Worm (Caenorhabditis elegans): ENCODE measurements around the gene C12D5.3.
"Not testable (repeated sequence)": the region's sequence is repeated elsewhere in the genome, so short reads cannot be mapped to it uniquely, and the experiment has no call there.

Gene C12D5.3

ce11 chrV:7693394-7693793 lies 17.4 kb downstream of the C12D5.3 start, which contains the start of gene C12D5.10:
TSS of gene C12D5.10 (minus strand) at chrV:7693494.
- TF ChIP-seq unc-62 (GFP tag; optimal IDR thresholded peaks at IDR 0.05 in 1 of 2) (no peak), unc-62 (tag; optimal IDR thresholded peaks at IDR 0.05) (no peak), gei-8 (GFP tag; optimal IDR thresholded peaks at IDR 0.05) (no peak), pha-4 (GFP tag; IDR thresholded peaks at IDR 0.05) (no peak), pha-4 (tag; optimal IDR thresholded peaks at IDR 0.05) (no peak), mes-2 (tag; optimal IDR thresholded peaks at IDR 0.05; ENCODE audit: poor library complexity, severe bottlenecking) (no peak), nhr-41 (GFP tag; IDR thresholded peaks at IDR 0.05) (no peak), aha-1 (tag) (no peak), attf-4 (tag; optimal IDR thresholded peaks at IDR 0.05) (no peak), sdz-12 (GFP tag; optimal IDR thresholded peaks at IDR 0.05) (no peak), unc-130 (GFP tag; optimal IDR thresholded peaks at IDR 0.05) (no peak), Y5F2A.4 (GFP tag; optimal IDR thresholded peaks at IDR 0.05) (no peak), nhr-77 (tag; optimal IDR thresholded peaks at IDR 0.05) (no peak), nhr-111 (GFP tag; optimal IDR thresholded peaks at IDR 0.05) (no peak), lim-7 (GFP tag; IDR thresholded peaks at IDR 0.05) (no peak), T20F7.1 (GFP tag; optimal IDR thresholded peaks at IDR 0.05) (no peak), mdl-1 (tag; optimal IDR thresholded peaks at IDR 0.05) (no peak), Y105C5A.15 (GFP tag; IDR thresholded peaks at IDR 0.05) (no peak)

ce11 chrV:7696842-7697241 lies 20.8 kb downstream of the C12D5.3 start, which contains the start of gene ZK105.3:
TSS of gene ZK105.3 (plus strand) at chrV:7697142.
- no peak for TF ChIP-seq ces-1 (GFP tag; optimal IDR thresholded peaks at IDR 0.05)
- no peak for TF ChIP-seq ceh-62 (tag; optimal IDR thresholded peaks at IDR 0.05)
- TF ChIP-seq pqm-1 (tag; optimal IDR thresholded peaks at IDR 0.05) = no peak
- no peak for TF ChIP-seq T20F7.1 (GFP tag; optimal IDR thresholded peaks at IDR 0.05)
- no peak for TF ChIP-seq lin-15B (tag; optimal IDR thresholded peaks at IDR 0.05)
- no peak for TF ChIP-seq nhr-11 (tag; optimal IDR thresholded peaks at IDR 0.05)
- no peak for TF ChIP-seq tra-1 (GFP tag; IDR thresholded peaks at IDR 0.05)
- no peak for TF ChIP-seq lsy-2 (tag; optimal IDR thresholded peaks at IDR 0.05)
- TF ChIP-seq daf-16 (GFP tag; optimal IDR thresholded peaks at IDR 0.05) = no peak
- no peak for TF ChIP-seq daf-16 (tag; optimal IDR thresholded peaks at IDR 0.05)
- no peak for TF ChIP-seq ceh-28 (tag; optimal IDR thresholded peaks at IDR 0.05)
- no peak for TF ChIP-seq pha-4 (GFP tag; IDR thresholded peaks at IDR 0.05)
- no peak for TF ChIP-seq pha-4 (tag; optimal IDR thresholded peaks at IDR 0.05)
- TF ChIP-seq daf-19 (GFP tag; conservative IDR thresholded peaks at IDR 0.05) = no peak
- TF ChIP-seq spr-1 (tag; optimal IDR thresholded peaks at IDR 0.05) = no peak
- TF ChIP-seq T26A8.4 (GFP tag; IDR thresholded peaks at IDR 0.05) = no peak
- TF ChIP-seq gei-8 (GFP tag; optimal IDR thresholded peaks at IDR 0.05) = no peak
- no peak for TF ChIP-seq set-16 (GFP tag; IDR thresholded peaks at IDR 0.05)

- TF ChIP-seq lir-3 (tag; optimal IDR thresholded peaks at IDR 0.05); saeg-2 (GFP tag; IDR thresholded peaks at IDR 0.05); unc-130 (GFP tag; optimal IDR thresholded peaks at IDR 0.05): not testable (repeated sequence)
Measured at ce11 chrV:7703536-7703935, 27.5 kb downstream of the C12D5.3 start, which contains the start of gene srsx-40. TSS of gene srsx-40 (minus strand) at chrV:7703636.

ce11 chrV:7705316-7705715 lies 29.3 kb downstream of the C12D5.3 start, which contains the start of gene srw-3:
TSS of gene srw-3 (plus strand) at chrV:7705616.
- TF ChIP-seq dmd-9 (GFP tag; IDR thresholded peaks at IDR 0.05) = no peak
- no peak for TF ChIP-seq mxl-2 (GFP tag; conservative IDR thresholded peaks at IDR 0.05)

ce11 chrV:7708525-7708924 lies 32.5 kb downstream of the C12D5.3 start, which contains the start of gene ZK105.11:
TSS of gene ZK105.11 (minus strand) at chrV:7708625.
- no peak for TF ChIP-seq daf-8 (GFP tag; IDR thresholded peaks at IDR 0.05)
- no peak for TF ChIP-seq zfp-2 (tag; optimal IDR thresholded peaks at IDR 0.05)
- no peak for TF ChIP-seq fkh-10 (GFP tag; optimal IDR thresholded peaks at IDR 0.05)
- no peak for TF ChIP-seq arid-1 (GFP tag; conservative IDR thresholded peaks at IDR 0.05)
- no peak for TF ChIP-seq hmg-1.1 (GFP tag; IDR thresholded peaks at IDR 0.05)
- no peak for TF ChIP-seq fos-1 (tag; optimal IDR thresholded peaks at IDR 0.05)
- TF ChIP-seq ceh-44 (GFP tag; IDR thresholded peaks at IDR 0.05) = no peak
- no peak for TF ChIP-seq unc-39 (tag; optimal IDR thresholded peaks at IDR 0.05)
- no peak for TF ChIP-seq R02D3.7 (tag; optimal IDR thresholded peaks at IDR 0.05)
- TF ChIP-seq lin-15B (tag; optimal IDR thresholded peaks at IDR 0.05) = no peak
- no peak for TF ChIP-seq ceh-82 (tag; optimal IDR thresholded peaks at IDR 0.05)
- TF ChIP-seq F26F4.8 (GFP tag; conservative IDR thresholded peaks at IDR 0.05) = no peak
- no peak for TF ChIP-seq madf-5 (GFP tag; IDR thresholded peaks at IDR 0.05)
